Fruit fly (Drosophila melanogaster) whole organism, embryonic: ENCODE data around the gene Sidpn.

Experiments used
- ATbp ChIP-seq: fragments of 200-800 bp; sonication (Bioruptor generic); optimal IDR thresholded peaks from 2 replicates; lab custom pipeline; 2017; ENCODE audit warnings: missing biosample characterization, mild to moderate bottlenecking, missing genetic modification characterization, missing genetic modification reagents
- CG10147 ChIP-seq: fragments of 200-800 bp; sonication (Bioruptor generic); optimal IDR thresholded peaks from 2 replicates; lab custom pipeline; 2019; ENCODE audit warnings: missing biosample characterization, mild to moderate bottlenecking, missing genetic modification characterization, moderate library complexity
- CG11696 ChIP-seq: fragments of 200-800 bp; sonication (Bioruptor generic); IDR thresholded peaks from 2 replicates; pipeline ENCODE4 v1.3.6; 2022; ENCODE audit warnings: missing biosample characterization, missing genetic modification characterization
- CG12071 ChIP-seq: fragments of 200-800 bp; sonication (Bioruptor generic); optimal IDR thresholded peaks from 3 replicates; lab custom pipeline; 2018; ENCODE audit warnings: missing biosample characterization, mild to moderate bottlenecking, missing genetic modification characterization
- CG13296 ChIP-seq: fragments of 200-800 bp; sonication (Bioruptor generic); optimal IDR thresholded peaks from 3 replicates; lab custom pipeline; 2018; ENCODE audit warnings: missing biosample characterization, mild to moderate bottlenecking, missing genetic modification characterization
- CG13624 ChIP-seq: fragments of 200-800 bp; sonication (Bioruptor generic); optimal IDR thresholded peaks from 2 replicates; lab custom pipeline; 2016; ENCODE audit warnings: missing biosample characterization, missing genetic modification characterization
- CG14710 ChIP-seq: fragments of 200-800 bp; sonication (Bioruptor generic); optimal IDR thresholded peaks from 3 replicates; lab custom pipeline; 2019; ENCODE audit warnings: missing biosample characterization, mild to moderate bottlenecking, missing genetic modification characterization, moderate library complexity
- CG15269 ChIP-seq: fragments of 200-800 bp; sonication (Bioruptor generic); optimal IDR thresholded peaks from 2 replicates; lab custom pipeline; 2018; ENCODE audit warnings: missing biosample characterization, mild to moderate bottlenecking, missing genetic modification characterization, moderate library complexity
- CG15696 ChIP-seq: fragments of 200-800 bp; sonication (Bioruptor generic); optimal IDR thresholded peaks from 2 replicates; lab custom pipeline; 2019; ENCODE audit warnings: missing biosample characterization, mild to moderate bottlenecking, missing genetic modification characterization, moderate library complexity
- CG1647 ChIP-seq: fragments of 200-800 bp; sonication (Bioruptor generic); optimal IDR thresholded peaks from 3 replicates; lab custom pipeline; 2016; ENCODE audit warnings: missing biosample characterization, missing genetic modification characterization
- CG16813 ChIP-seq: fragments of 200-800 bp; sonication (Bioruptor generic); IDR thresholded peaks from 3 replicates; pipeline ENCODE4 v1.3.6; 2022; ENCODE audit warnings: missing biosample characterization, missing genetic modification characterization; ENCODE audit not compliant: partially characterized antibody
- CG17829 ChIP-seq: fragments of 200-800 bp; optimal IDR thresholded peaks from 2 replicates; lab custom pipeline; 2019; ENCODE audit warnings: missing biosample characterization, mild to moderate bottlenecking, missing genetic modification characterization, moderate library complexity
- CG2116 ChIP-seq: fragments of 200-800 bp; sonication (Bioruptor generic); optimal IDR thresholded peaks from 3 replicates; lab custom pipeline; 2018; ENCODE audit warnings: missing biosample characterization, mild to moderate bottlenecking, missing genetic modification characterization
- CG32532 ChIP-seq: fragments of 200-800 bp; sonication (Bioruptor generic); IDR thresholded peaks from 2 replicates; pipeline ENCODE4 v1.3.6; 2022; ENCODE audit warnings: missing biosample characterization, missing genetic modification characterization
- CG34224 ChIP-seq: fragments of 200-800 bp; sonication (Bioruptor generic); IDR thresholded peaks from 3 replicates; pipeline ENCODE4 v1.3.6; 2022; ENCODE audit warnings: missing biosample characterization, missing genetic modification characterization; ENCODE audit not compliant: partially characterized antibody
- CG42726 ChIP-seq: fragments of 200-800 bp; sonication (Bioruptor generic); IDR thresholded peaks from 2 replicates; pipeline ENCODE4 v1.3.6; 2022; ENCODE audit warnings: missing biosample characterization, missing genetic modification characterization; ENCODE audit not compliant: partially characterized antibody
- CG7839 ChIP-seq: fragments of 200-800 bp; sonication (Bioruptor generic); optimal IDR thresholded peaks from 3 replicates; lab custom pipeline; 2018; ENCODE audit warnings: missing biosample characterization, mild to moderate bottlenecking, missing genetic modification characterization, moderate library complexity
- CG8924 ChIP-seq: fragments of 200-800 bp; optimal IDR thresholded peaks from 3 replicates; lab custom pipeline; 2019; ENCODE audit warnings: missing biosample characterization, mild to moderate bottlenecking, missing genetic modification characterization, moderate library complexity
- CG9609 ChIP-seq: fragments of 200-800 bp; sonication (Bioruptor generic); optimal IDR thresholded peaks from 3 replicates; lab custom pipeline; 2016; ENCODE audit warnings: missing biosample characterization, missing genetic modification characterization
- E2f1 ChIP-seq: fragments of 200-800 bp; sonication (Bioruptor generic); IDR thresholded peaks from 2 replicates; pipeline ENCODE4 v1.3.6; 2022; ENCODE audit warnings: missing biosample characterization, missing genetic modification characterization
- Fer2 ChIP-seq: fragments of 200-800 bp; sonication (Bioruptor generic); optimal IDR thresholded peaks from 2 replicates; lab custom pipeline; 2018; ENCODE audit warnings: missing biosample characterization, mild to moderate bottlenecking, missing genetic modification characterization, moderate library complexity
- Fer3 ChIP-seq: fragments of 200-800 bp; sonication (Bioruptor generic); optimal IDR thresholded peaks from 2 replicates; lab custom pipeline; 2018; ENCODE audit warnings: missing biosample characterization, mild to moderate bottlenecking, missing genetic modification characterization, moderate library complexity
- Hand ChIP-seq: fragments of 200-800 bp; sonication (Bioruptor generic); optimal IDR thresholded peaks from 2 replicates; lab custom pipeline; 2017; ENCODE audit warnings: mild to moderate bottlenecking, missing biosample characterization, missing genetic modification reagents, missing genetic modification characterization
- Jarid2 ChIP-seq: fragments of 200-800 bp; sonication (Bioruptor generic); optimal IDR thresholded peaks from 3 replicates; lab custom pipeline; 2017; ENCODE audit warnings: mild to moderate bottlenecking, missing biosample characterization, missing genetic modification reagents, missing genetic modification characterization
- Med ChIP-seq: fragments of 200-800 bp; sonication (Bioruptor generic); peaks from one replicate; lab custom pipeline; 2016; ENCODE audit warnings: missing biosample characterization, missing genetic modification characterization, mild to moderate bottlenecking, inconsistent platforms, moderate library complexity
- Sox100B ChIP-seq: fragments of 200-800 bp; sonication (Bioruptor generic); optimal IDR thresholded peaks from 3 replicates; lab custom pipeline; 2018; ENCODE audit warnings: missing biosample characterization, mild to moderate bottlenecking, missing genetic modification characterization
- Sox102F ChIP-seq: fragments of 200-800 bp; sonication (Bioruptor generic); optimal IDR thresholded peaks from 2 replicates; lab custom pipeline; 2018; ENCODE audit warnings: missing biosample characterization, mild to moderate bottlenecking, missing genetic modification characterization, moderate library complexity
- Trl ChIP-seq, 3 experiments: fragments of >200 bp in 2 of 3; fragments of 200-800 bp in 1 of 3; sonication (Bioruptor generic) in 1 of 3; optimal IDR thresholded peaks; 2 replicates in 1 of 3; 3 replicates in 2 of 3; lab custom pipeline; 2016 to 2017; ENCODE audit warnings: missing biosample characterization in 1 of 3, missing genetic modification characterization in 1 of 3
- Xrp1 ChIP-seq: fragments of 200-800 bp; sonication (Bioruptor generic); IDR thresholded peaks from 2 replicates; pipeline ENCODE4 v1.3.6; 2022; ENCODE audit warnings: missing biosample characterization, missing genetic modification characterization
- ato ChIP-seq: fragments of 200-800 bp; sonication (Bioruptor generic); IDR thresholded peaks from 2 replicates; pipeline ENCODE4 v1.3.6; 2022; ENCODE audit warnings: missing biosample characterization, missing genetic modification characterization; ENCODE audit not compliant: partially characterized antibody
- bsh ChIP-seq, 2 experiments: fragments of 200-800 bp; sonication (Bioruptor generic); optimal IDR thresholded peaks; 2 replicates each; lab custom pipeline; 2017 to 2018; ENCODE audit warnings: mild to moderate bottlenecking in 2 of 2, missing biosample characterization in 2 of 2, missing genetic modification characterization in 2 of 2, moderate library complexity in 1 of 2
- chinmo ChIP-seq: fragments of 200-800 bp; sonication (Bioruptor generic); IDR thresholded peaks from 4 replicates; pipeline ENCODE4 v1.3.6; 2022; ENCODE audit warnings: missing biosample characterization, missing genetic modification characterization; ENCODE audit not compliant: partially characterized antibody
- esg ChIP-seq: fragments of 200-800 bp; sonication (Bioruptor generic); conservative IDR thresholded peaks from 2 replicates; pipeline ENCODE4 v1.3.6; 2022; ENCODE audit warnings: missing biosample characterization, missing genetic modification characterization
- fd96Cb ChIP-seq: fragments of 200-800 bp; sonication (Bioruptor generic); optimal IDR thresholded peaks from 2 replicates; lab custom pipeline; 2018; ENCODE audit warnings: missing biosample characterization, mild to moderate bottlenecking, missing genetic modification characterization, moderate library complexity
- gem ChIP-seq: fragments of 200-800 bp; sonication (Bioruptor generic); optimal IDR thresholded peaks from 2 replicates; lab custom pipeline; 2019; ENCODE audit warnings: missing biosample characterization, mild to moderate bottlenecking, missing genetic modification characterization, moderate library complexity
- her ChIP-seq: fragments of 200-800 bp; sonication (Bioruptor generic); optimal IDR thresholded peaks from 2 replicates; lab custom pipeline; 2016; ENCODE audit warnings: missing biosample characterization, missing genetic modification characterization
- inv ChIP-seq: fragments of 200-800 bp; sonication (Bioruptor generic); IDR thresholded peaks from 2 replicates; pipeline ENCODE4 v1.3.6; 2022; ENCODE audit warnings: missing biosample characterization, missing genetic modification characterization; ENCODE audit not compliant: partially characterized antibody
- nerfin-2 ChIP-seq: fragments of 200-800 bp; sonication (Bioruptor generic); IDR thresholded peaks from 2 replicates; pipeline ENCODE4 v1.3.6; 2022; ENCODE audit warnings: missing biosample characterization, missing genetic modification characterization; ENCODE audit not compliant: partially characterized antibody
- otp ChIP-seq: fragments of 200-800 bp; sonication (Bioruptor generic); IDR thresholded peaks from 3 replicates; pipeline ENCODE4, ENCODE4 v1.3.6; 2022; ENCODE audit warnings: missing biosample characterization, missing genetic modification characterization
- salm ChIP-seq: fragments of 200-800 bp; sonication (Bioruptor generic); optimal IDR thresholded peaks from 2 replicates; lab custom pipeline; 2018; ENCODE audit warnings: missing biosample characterization, mild to moderate bottlenecking, missing genetic modification characterization
- sna ChIP-seq: fragments of 200-800 bp; sonication (Bioruptor generic); IDR thresholded peaks from 2 replicates; pipeline ENCODE4 v1.3.6; 2022; ENCODE audit warnings: missing biosample characterization, missing genetic modification characterization; ENCODE audit not compliant: partially characterized antibody
- sqz ChIP-seq: fragments of 200-800 bp; sonication (Bioruptor generic); optimal IDR thresholded peaks from 3 replicates; lab custom pipeline; 2018; ENCODE audit warnings: missing biosample characterization, mild to moderate bottlenecking, missing genetic modification characterization
- sug ChIP-seq: fragments of 200-800 bp; optimal IDR thresholded peaks from 2 replicates; lab custom pipeline; 2019; ENCODE audit warnings: missing biosample characterization, mild to moderate bottlenecking, missing genetic modification characterization, moderate library complexity
- tna ChIP-seq: fragments of 200-800 bp; sonication (Bioruptor generic); IDR thresholded peaks from 2 replicates; pipeline ENCODE4 v1.3.6; 2022; ENCODE audit warnings: missing biosample characterization, missing genetic modification characterization; ENCODE audit not compliant: partially characterized antibody
- vfl ChIP-seq: fragments of 200-800 bp; sonication (Bioruptor generic); optimal IDR thresholded peaks from 2 replicates; lab custom pipeline; 2016; ENCODE audit warnings: missing biosample characterization, missing genetic modification characterization
- zen ChIP-seq: fragments of 200-800 bp; sonication (Bioruptor generic); optimal IDR thresholded peaks from 3 replicates; lab custom pipeline; 2018; ENCODE audit warnings: missing biosample characterization, mild to moderate bottlenecking, missing genetic modification characterization, moderate library complexity
- zen2 ChIP-seq: fragments of 200-800 bp; sonication (Bioruptor generic); IDR thresholded peaks from 3 replicates; pipeline ENCODE4 v1.3.6; 2022; ENCODE audit warnings: missing biosample characterization, missing genetic modification characterization; ENCODE audit not compliant: partially characterized antibody
- zf30C ChIP-seq: fragments of 200-800 bp; sonication (Bioruptor generic); optimal IDR thresholded peaks from 3 replicates; lab custom pipeline; 2018; ENCODE audit warnings: missing biosample characterization, mild to moderate bottlenecking, missing genetic modification characterization

The Sidpn gene

DNA sequence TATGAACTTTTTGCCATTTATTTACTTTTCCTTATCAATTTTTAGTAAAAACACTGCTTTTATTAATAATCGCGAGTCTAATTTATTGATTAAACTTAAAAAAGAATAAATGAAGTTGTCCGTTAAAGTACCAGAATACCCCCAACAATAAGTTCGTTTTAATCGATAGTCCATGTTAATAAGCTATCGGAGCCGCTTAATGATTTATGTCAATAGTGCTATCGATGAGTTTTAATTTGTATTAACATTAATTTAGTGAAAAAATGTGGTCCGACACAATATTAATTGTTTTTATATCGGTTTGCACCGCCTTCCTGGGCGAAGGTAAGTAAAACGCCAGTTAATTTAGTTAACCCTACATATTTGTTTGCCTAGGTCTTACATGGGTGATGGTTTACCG is 21.4 kb downstream of the Sidpn start, which contains the start of gene CG10470 (continued):
- TF ChIP-seq fd96Cb (no peak), sna (GFP tag; lab: Robert Waterston, UW) (peak; percentile 70), CG2116 (peak; percentile 68), otp (GFP tag; lab: Robert Waterston, UW) (no peak), E2f1 (GFP tag; lab: Robert Waterston, UW) (no peak), Sox102F (GFP tag; lab: Kevin White, UChicago) (peak; percentile 18), ato (peak; percentile 71), CG1647 (GFP tag; lab: Kevin White, UChicago) (no peak), CG9609 (GFP tag; lab: Kevin White, UChicago) (no peak), CG13624 (no peak), inv (GFP tag; lab: Robert Waterston, UW) (peak; percentile 72), Fer3 (tag; lab: Kevin White, UChicago) (peak; percentile 28), CG10147 (GFP tag; lab: Kevin White, UChicago) (peak; percentile 13), gem (peak; percentile 65), CG42726 (GFP tag; lab: Robert Waterston, UW) (peak; percentile 36; the same call in 1 of the 2 replicates), zen (tag; lab: Kevin White, UChicago) (peak; percentile 51), CG15269 (peak; percentile 53), CG17829 (peak; percentile 54), sqz (GFP tag; lab: Kevin White, UChicago) (no peak), Trl (optimal IDR thresholded peaks at IDR 0.05; lab: Kevin White, UChicago) (no peak), Trl (GFP tag; optimal IDR thresholded peaks at IDR 0.05; lab: Kevin White, UChicago) (no peak), Fer2 (no peak), CG16813 (GFP tag; lab: Robert Waterston, UW) (peak; percentile 76), ATbp (GFP tag; lab: Kevin White, UChicago) (no peak), CG11696 (GFP tag; lab: Robert Waterston, UW) (no peak), Xrp1 (GFP tag; lab: Robert Waterston, UW) (0 out of 2 replicates have a peak, but pooled peaks have one; percentile 45), Hand (no peak), her (GFP tag; lab: Kevin White, UChicago) (no peak), CG12071 (GFP tag; lab: Kevin White, UChicago) (no peak), CG7839 (peak; percentile 35), salm (tag; lab: Kevin White, UChicago) (no peak), bsh (GFP tag; optimal IDR thresholded peaks at IDR 0.05; lab: Kevin White, UChicago) (peak in 1 of 2 experiments; percentile 38), vfl (GFP tag; lab: Kevin White, UChicago) (no peak), CG34224 (GFP tag; lab: Robert Waterston, UW) (peak; percentile 84), zen2 (GFP tag; lab: Robert Waterston, UW) (peak; percentile 70; the same call in 2 of the 3 replicates), Med (peak; percentile 60), chinmo (GFP tag; lab: Robert Waterston, UW) (peak; percentile 84; the same call in 2 of the 4 replicates), CG13296 (no peak), Jarid2 (GFP tag; lab: Kevin White, UChicago) (no peak), Sox100B (GFP tag; lab: Kevin White, UChicago) (no peak), esg (GFP tag; lab: Robert Waterston, UW) (no peak), zf30C (GFP tag; lab: Kevin White, UChicago) (peak; percentile 20), CG14710 (tag; lab: Kevin White, UChicago) (peak; percentile 46), sug (tag; lab: Kevin White, UChicago) (peak; percentile 15), CG8924 (tag; lab: Kevin White, UChicago) (peak; percentile 11), tna (peak; percentile 53), nerfin-2 (GFP tag; lab: Robert Waterston, UW) (peak; percentile 80), CG32532 (GFP tag; lab: Robert Waterston, UW) (peak; percentile 41; the same call in 1 of the 2 replicates), CG15696 (tag; lab: Kevin White, UChicago) (no peak)
